Worm (Caenorhabditis elegans): ENCODE measurements around the gene ilys-3.

ilys-3 gene

DNA sequence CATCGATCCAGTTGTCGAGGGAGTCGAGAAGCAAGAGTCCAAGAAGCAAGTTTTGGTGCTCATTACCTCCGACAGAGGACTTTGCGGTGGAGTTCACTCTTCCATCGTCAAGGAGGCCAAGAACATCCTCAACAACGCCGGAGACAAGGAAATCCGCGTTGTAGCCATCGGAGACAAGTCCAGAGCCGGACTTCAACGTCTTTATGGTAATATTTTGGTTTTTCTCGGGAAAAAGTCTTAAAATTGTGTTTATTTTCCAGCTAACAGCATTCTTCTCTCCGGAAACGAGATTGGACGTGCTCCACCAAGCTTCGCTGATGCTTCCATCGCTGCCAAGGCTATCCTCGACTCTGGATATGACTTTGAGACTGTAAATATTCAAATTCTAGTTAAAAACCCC lies 31.8 kb downstream of the ilys-3 start:
- no peak for TF ChIP-seq cebp-1 (GFP tag; IDR thresholded peaks at IDR 0.05)
- TF ChIP-seq cebp-1 (tag; optimal IDR thresholded peaks at IDR 0.05), result no peak
- no peak for TF ChIP-seq somi-1 (GFP tag; optimal IDR thresholded peaks at IDR 0.05)
- no peak for TF ChIP-seq egl-18 (GFP tag; IDR thresholded peaks at IDR 0.05)
- no peak for TF ChIP-seq tbp1 (GFP tag; optimal IDR thresholded peaks at IDR 0.05)

ce11 chrIV:2497615-2498183 lies 33.4 kb downstream of the ilys-3 start, which contains the start of gene Y69A2AR.16:
Gene Y69A2AR.16 (plus strand): TSS chrIV:2497803.
- TF ChIP-seq somi-1 (GFP tag; optimal IDR thresholded peaks at IDR 0.05) (no peak), lir-1 (GFP tag; conservative IDR thresholded peaks at IDR 0.05) (no peak), F55B11.4 (tag; optimal IDR thresholded peaks at IDR 0.05; ENCODE audit: borderline replicate concordance, insufficient read depth) (no peak), cebp-1 (GFP tag; IDR thresholded peaks at IDR 0.05) (no peak), cebp-1 (tag; optimal IDR thresholded peaks at IDR 0.05) (no peak), pha-4 (tag; optimal IDR thresholded peaks at IDR 0.05) (no peak), nhr-90 (tag; optimal IDR thresholded peaks at IDR 0.05) (no peak), rec-8 (tag; optimal IDR thresholded peaks at IDR 0.05) (no peak), lin-40 (tag; optimal IDR thresholded peaks at IDR 0.05) (peak; percentile 18), madf-6 (GFP tag; IDR thresholded peaks at IDR 0.05) (no peak), aptf-3 (GFP tag; IDR thresholded peaks at IDR 0.05) (no peak), B0035.1 (tag; optimal IDR thresholded peaks at IDR 0.05) (peak; percentile 28), die-1 (tag; optimal IDR thresholded peaks at IDR 0.05) (no peak), let-607 (tag; optimal IDR thresholded peaks at IDR 0.05) (peak in 1 of 2 experiments; percentile 26), ceh-79 (tag; optimal IDR thresholded peaks at IDR 0.05) (no peak), tbx-9 (tag; optimal IDR thresholded peaks at IDR 0.05; ENCODE audit: borderline replicate concordance) (no peak), tbp1 (GFP tag; optimal IDR thresholded peaks at IDR 0.05) (peak; percentile 12), nhr-179 (tag; optimal IDR thresholded peaks at IDR 0.05) (no peak), Y67H2A.10 (GFP tag; conservative IDR thresholded peaks at IDR 0.05) (no peak), athp-1 (tag; optimal IDR thresholded peaks at IDR 0.05) (peak; percentile 12), F22D6.2 (tag; optimal IDR thresholded peaks at IDR 0.05) (no peak), ceh-58 (GFP tag; IDR thresholded peaks at IDR 0.05) (no peak), fkh-3 (tag; optimal IDR thresholded peaks at IDR 0.05) (peak; percentile 45), T07F8.4 (tag; optimal IDR thresholded peaks at IDR 0.05) (no peak), akir-1 (GFP tag; optimal IDR thresholded peaks at IDR 0.05) (no peak), C17E4.6 (GFP tag; IDR thresholded peaks at IDR 0.05) (no peak), madf-10 (tag; optimal IDR thresholded peaks at IDR 0.05) (no peak), ztf-28 (GFP tag; IDR thresholded peaks at IDR 0.05) (no peak), rcor-1 (GFP tag; IDR thresholded peaks at IDR 0.05) (no peak), ztf-3 (GFP tag; optimal IDR thresholded peaks at IDR 0.05) (no peak), hlh-12 (tag; optimal IDR thresholded peaks at IDR 0.05) (no peak), Y53G8AR.9 (GFP tag; conservative IDR thresholded peaks at IDR 0.05) (peak; percentile 67; the same call in 1 of the 2 replicates), sptf-2 (GFP tag; optimal IDR thresholded peaks at IDR 0.05) (no peak), mes-4 (tag; optimal IDR thresholded peaks at IDR 0.05) (no peak), lin-35 (GFP tag; optimal IDR thresholded peaks at IDR 0.05) (peak in 1 of 3 experiments; percentile 12), ztf-22 (GFP tag; optimal IDR thresholded peaks at IDR 0.05) (no peak), bed-1 (GFP tag; IDR thresholded peaks at IDR 0.05) (no peak), ztf-26 (tag; optimal IDR thresholded peaks at IDR 0.05) (no peak), unc-62 (GFP tag; optimal IDR thresholded peaks at IDR 0.05) (no peak), repo-1 (tag; optimal IDR thresholded peaks at IDR 0.05) (peak; percentile 72), nfya-1 (tag; optimal IDR thresholded peaks at IDR 0.05; ENCODE audit: borderline replicate concordance, insufficient read depth) (no peak), atf-7 (tag; optimal IDR thresholded peaks at IDR 0.05) (peak; percentile 33), dpff-1 (tag; optimal IDR thresholded peaks at IDR 0.05) (peak; percentile 76), mel-28 (tag; optimal IDR thresholded peaks at IDR 0.05; ENCODE audit: borderline replicate concordance) (no peak), bed-2 (GFP tag; IDR thresholded peaks at IDR 0.05) (no peak)

Measured in whole organism, young adult.